Worm (Caenorhabditis elegans) whole organism, young adult: Measurements from ENCODE around the gene fipr-3.

Experiments
- dox-1 ChIP-seq: fragments of 200-800 bp; sonication (Bioruptor generic); IDR thresholded peaks from 2 replicates; pipeline ENCODE4 v1.3.6; 2022; ENCODE audit warnings: missing genetic modification reagents, missing genetic modification characterization, missing compliant biosample characterization
- egl-18 ChIP-seq: fragments of 200-800 bp; sonication (Bioruptor generic); IDR thresholded peaks from 2 replicates; pipeline ENCODE4 v1.3.6; 2022; ENCODE audit warnings: missing genetic modification reagents, missing genetic modification characterization, missing compliant biosample characterization

fipr-3 gene

ce11 chrX:14470687-14471086 is 47.5 kb downstream of the fipr-3 start, which contains the start of gene M163.10:
Gene M163.10, plus strand, starts transcription at chrX:14470987.
- no peak for TF ChIP-seq dox-1 (GFP tag; lab: Robert Waterston, UW)
- no peak for TF ChIP-seq egl-18 (GFP tag; lab: Robert Waterston, UW)
- TF ChIP-seq, all 124 proteins: peak for 0
